Fruit fly (Drosophila melanogaster) whole organism, embryonic: ENCODE data around the gene CG4783.

Source experiments
- CG10147 ChIP-seq: fragments of 200-800 bp; sonication (Bioruptor generic); optimal IDR thresholded peaks from 2 replicates; lab custom pipeline; 2019; ENCODE audit warnings: missing biosample characterization, mild to moderate bottlenecking, missing genetic modification characterization, moderate library complexity
- CG1024 ChIP-seq: fragments of 200-800 bp; sonication (Bioruptor generic); IDR thresholded peaks from 2 replicates; pipeline ENCODE4 v1.3.6; 2022; ENCODE audit warnings: missing biosample characterization, missing genetic modification characterization
- CG10431 ChIP-seq: fragments of 200-800 bp; sonication (Bioruptor generic); optimal IDR thresholded peaks from 3 replicates; lab custom pipeline; 2018; ENCODE audit warnings: missing biosample characterization, mild to moderate bottlenecking, missing genetic modification characterization
- CG11093 ChIP-seq: fragments of 200-800 bp; sonication (Bioruptor generic); IDR thresholded peaks from 3 replicates; pipeline ENCODE4 v1.3.6; 2022; ENCODE audit warnings: missing biosample characterization, missing genetic modification characterization
- CG11247 ChIP-seq: fragments of 200-800 bp; sonication (Bioruptor generic); IDR thresholded peaks from 2 replicates; pipeline ENCODE4 v1.3.6; 2022; ENCODE audit warnings: missing biosample characterization, missing genetic modification characterization
- CG11560 ChIP-seq: fragments of 200-800 bp; sonication (Bioruptor generic); IDR thresholded peaks from 3 replicates; pipeline ENCODE4 v1.3.6; 2022; ENCODE audit warnings: missing biosample characterization, missing genetic modification characterization
- CG12299 ChIP-seq: fragments of 200-800 bp; sonication (Bioruptor generic); optimal IDR thresholded peaks from 2 replicates; lab custom pipeline; 2018; ENCODE audit warnings: missing biosample characterization, mild to moderate bottlenecking, missing genetic modification characterization
- CG14014 ChIP-seq: fragments of 200-800 bp; sonication (Bioruptor generic); IDR thresholded peaks from 2 replicates; pipeline ENCODE4 v1.3.6; 2022; ENCODE audit warnings: missing biosample characterization, missing genetic modification characterization
- CG15479 ChIP-seq: fragments of 200-800 bp; sonication (Bioruptor generic); optimal IDR thresholded peaks from 3 replicates; lab custom pipeline; 2019; ENCODE audit warnings: missing biosample characterization, mild to moderate bottlenecking, missing genetic modification characterization, moderate library complexity
- CG1603 ChIP-seq: fragments of 200-800 bp; sonication (Bioruptor generic); optimal IDR thresholded peaks from 2 replicates; lab custom pipeline; 2019; ENCODE audit warnings: missing biosample characterization, mild to moderate bottlenecking, missing genetic modification characterization, moderate library complexity
- CG16815 ChIP-seq: fragments of 200-800 bp; sonication (Bioruptor generic); optimal IDR thresholded peaks from 3 replicates; lab custom pipeline; 2017; ENCODE audit warnings: missing biosample characterization, mild to moderate bottlenecking, missing genetic modification characterization
- CG17568 ChIP-seq: fragments of 200-800 bp; sonication (Bioruptor generic); optimal IDR thresholded peaks from 2 replicates; lab custom pipeline; 2018; ENCODE audit warnings: missing biosample characterization, mild to moderate bottlenecking, missing genetic modification characterization, moderate library complexity
- CG17912 ChIP-seq: fragments of 200-800 bp; sonication (Bioruptor generic); optimal IDR thresholded peaks from 2 replicates; lab custom pipeline; 2018; ENCODE audit warnings: missing biosample characterization, mild to moderate bottlenecking, missing genetic modification characterization
- CG18011 ChIP-seq: fragments of 200-800 bp; sonication (Bioruptor generic); optimal IDR thresholded peaks from 2 replicates; lab custom pipeline; 2017; ENCODE audit warnings: missing biosample characterization, missing genetic modification characterization, mild to moderate bottlenecking, moderate library complexity, missing genotype
- CG2202 ChIP-seq: fragments of 200-800 bp; sonication (Bioruptor generic); optimal IDR thresholded peaks from 2 replicates; lab custom pipeline; 2018; ENCODE audit warnings: missing biosample characterization, mild to moderate bottlenecking, missing genetic modification characterization
- CG2875 ChIP-seq: fragments of 200-800 bp; sonication (Bioruptor generic); optimal IDR thresholded peaks from 2 replicates; lab custom pipeline; 2017; ENCODE audit warnings: missing biosample characterization, mild to moderate bottlenecking, missing genetic modification characterization, missing genetic modification reagents
- CG3065 ChIP-seq: fragments of 200-800 bp; sonication (Bioruptor generic); optimal IDR thresholded peaks from 2 replicates; lab custom pipeline; 2016; ENCODE audit warnings: missing biosample characterization, missing genetic modification characterization
- CG34422 ChIP-seq: fragments of 200-800 bp; sonication (Bioruptor generic); IDR thresholded peaks from 3 replicates; pipeline ENCODE4 v1.3.6; 2022; ENCODE audit warnings: missing biosample characterization, missing genetic modification characterization
- CG43689 ChIP-seq: fragments of 200-800 bp; sonication (Bioruptor generic); IDR thresholded peaks from 2 replicates; pipeline ENCODE4 v1.3.6; 2022; ENCODE audit warnings: missing biosample characterization, missing genetic modification characterization
- CG9797 ChIP-seq: fragments of 200-800 bp; sonication (Bioruptor generic); optimal IDR thresholded peaks from 3 replicates; lab custom pipeline; 2018; ENCODE audit warnings: missing biosample characterization, mild to moderate bottlenecking, missing genetic modification characterization
- CG9876 ChIP-seq: fragments of 200-800 bp; sonication (Bioruptor generic); optimal IDR thresholded peaks from 2 replicates; lab custom pipeline; 2016; ENCODE audit warnings: missing biosample characterization, missing genetic modification characterization
- CTCF ChIP-seq: fragments of 200-800 bp; sonication (Bioruptor generic); optimal IDR thresholded peaks from 2 replicates; lab custom pipeline; 2017; ENCODE audit warnings: missing biosample characterization, mild to moderate bottlenecking, missing genetic modification characterization, moderate library complexity
- Camta ChIP-seq: fragments of 200-800 bp; sonication (Bioruptor generic); optimal IDR thresholded peaks from 2 replicates; lab custom pipeline; 2016; ENCODE audit warnings: missing biosample characterization, missing genetic modification characterization
- H2.0 ChIP-seq: fragments of 200-800 bp; sonication (Bioruptor generic); IDR thresholded peaks from 2 replicates; pipeline ENCODE4 v1.3.6; 2022; ENCODE audit warnings: missing biosample characterization, missing genetic modification characterization
- Hmr ChIP-seq: fragments of 200-800 bp; sonication (Bioruptor generic); optimal IDR thresholded peaks from 3 replicates; lab custom pipeline; 2017; ENCODE audit warnings: mild to moderate bottlenecking, missing biosample characterization, missing genetic modification reagents, missing genetic modification characterization
- Jarid2 ChIP-seq: fragments of 200-800 bp; sonication (Bioruptor generic); optimal IDR thresholded peaks from 3 replicates; lab custom pipeline; 2017; ENCODE audit warnings: mild to moderate bottlenecking, missing biosample characterization, missing genetic modification reagents, missing genetic modification characterization
- Kr ChIP-seq: fragments of 200-800 bp; sonication (Bioruptor generic); optimal IDR thresholded peaks from 2 replicates; lab custom pipeline; 2017; ENCODE audit warnings: missing biosample characterization, mild to moderate bottlenecking, missing genetic modification characterization
- Mad ChIP-seq: fragments of 200-800 bp; sonication (Bioruptor generic); optimal IDR thresholded peaks from 2 replicates; lab custom pipeline; 2016; ENCODE audit warnings: missing biosample characterization, missing genetic modification characterization
- Med ChIP-seq: fragments of 200-800 bp; sonication (Bioruptor generic); peaks from one replicate; lab custom pipeline; 2016; ENCODE audit warnings: missing biosample characterization, missing genetic modification characterization, mild to moderate bottlenecking, inconsistent platforms, moderate library complexity
- Neu2 ChIP-seq: fragments of 200-800 bp; sonication (Bioruptor generic); optimal IDR thresholded peaks from 3 replicates; lab custom pipeline; 2016; ENCODE audit warnings: missing biosample characterization, missing genetic modification characterization, borderline replicate concordance
- Optix ChIP-seq: fragments of 200-800 bp; sonication (Bioruptor generic); IDR thresholded peaks from 3 replicates; pipeline ENCODE4 v1.3.6; 2022; ENCODE audit warnings: missing biosample characterization, missing genetic modification characterization
- PHDP ChIP-seq: fragments of 200-800 bp; sonication (Bioruptor generic); optimal IDR thresholded peaks from 3 replicates; lab custom pipeline; 2018; ENCODE audit warnings: missing biosample characterization, mild to moderate bottlenecking, missing genetic modification characterization, moderate library complexity
- Scr ChIP-seq: fragments of 200-800 bp; sonication (Bioruptor generic); IDR thresholded peaks from 2 replicates; pipeline ENCODE4 v1.3.6; 2022; ENCODE audit warnings: missing biosample characterization, missing genetic modification characterization; ENCODE audit not compliant: partially characterized antibody
- Sry-δ ChIP-seq: fragments of 200-800 bp; sonication (Bioruptor generic); optimal IDR thresholded peaks from 2 replicates; lab custom pipeline; 2016; ENCODE audit warnings: missing biosample characterization, missing genetic modification characterization
- Taf1 ChIP-seq: fragments of 200-800 bp; sonication (Bioruptor generic); IDR thresholded peaks from 2 replicates; pipeline ENCODE4 v1.3.6; 2022; ENCODE audit warnings: missing biosample characterization, missing genetic modification characterization
- ara ChIP-seq: fragments of 200-800 bp; sonication (Bioruptor generic); IDR thresholded peaks from 2 replicates; pipeline ENCODE4 v1.3.6; 2022; ENCODE audit warnings: missing biosample characterization, missing genetic modification characterization
- cas ChIP-seq: fragments of 200-800 bp; sonication (Bioruptor generic); IDR thresholded peaks from 2 replicates; pipeline ENCODE4 v1.3.6; 2022; ENCODE audit warnings: missing biosample characterization, missing genetic modification characterization
- chinmo ChIP-seq: fragments of 200-800 bp; sonication (Bioruptor generic); IDR thresholded peaks from 4 replicates; pipeline ENCODE4 v1.3.6; 2022; ENCODE audit warnings: missing biosample characterization, missing genetic modification characterization; ENCODE audit not compliant: partially characterized antibody
- chn ChIP-seq: fragments of 200-800 bp; sonication (Bioruptor generic); optimal IDR thresholded peaks from 2 replicates; lab custom pipeline; 2016; ENCODE audit warnings: missing biosample characterization, missing genetic modification characterization
- crol ChIP-seq: fragments of 200-800 bp; sonication (Bioruptor generic); IDR thresholded peaks from 2 replicates; pipeline ENCODE4 v1.3.6; 2022; ENCODE audit warnings: missing biosample characterization, missing genetic modification characterization
- fd102C ChIP-seq: fragments of 200-800 bp; sonication (Bioruptor generic); optimal IDR thresholded peaks from 2 replicates; lab custom pipeline; 2018; ENCODE audit warnings: missing biosample characterization, mild to moderate bottlenecking, missing genetic modification characterization, moderate library complexity
- gfzf ChIP-seq: fragments of 200-800 bp; sonication (Bioruptor generic); optimal IDR thresholded peaks from 2 replicates; lab custom pipeline; 2016; ENCODE audit warnings: missing biosample characterization, mild to moderate bottlenecking, missing genetic modification characterization, moderate library complexity
- h ChIP-seq: fragments of >200 bp; optimal IDR thresholded peaks from 2 replicates; lab custom pipeline; 2017
- jumu ChIP-seq: fragments of 200-800 bp; sonication (Bioruptor generic); optimal IDR thresholded peaks from 3 replicates; lab custom pipeline; 2016; ENCODE audit warnings: missing biosample characterization, missing genetic modification characterization
- lbe ChIP-seq: fragments of 200-800 bp; sonication (Bioruptor generic); optimal IDR thresholded peaks from 2 replicates; lab custom pipeline; 2016; ENCODE audit warnings: missing biosample characterization, mild to moderate bottlenecking, missing genetic modification characterization
- lmd ChIP-seq: fragments of 200-800 bp; sonication (Bioruptor generic); IDR thresholded peaks from 2 replicates; pipeline ENCODE4 v1.3.6; 2022; ENCODE audit warnings: missing biosample characterization, missing genetic modification characterization
- onecut ChIP-seq: fragments of 200-800 bp; sonication (Bioruptor generic); IDR thresholded peaks from 2 replicates; pipeline ENCODE4 v1.3.6; 2022; ENCODE audit warnings: missing biosample characterization, missing genetic modification characterization
- pho ChIP-seq: fragments of 200-800 bp; sonication (Bioruptor generic); optimal IDR thresholded peaks from 2 replicates; lab custom pipeline; 2016; ENCODE audit warnings: missing biosample characterization, missing genetic modification characterization
- psq ChIP-seq: fragments of 200-800 bp; sonication (Bioruptor generic); optimal IDR thresholded peaks from 2 replicates; lab custom pipeline; 2017; ENCODE audit warnings: missing biosample characterization, missing genetic modification characterization
- sens ChIP-seq: fragments of 200-800 bp; sonication (Bioruptor generic); peaks from one replicate; lab custom pipeline; 2016; ENCODE audit warnings: missing biosample characterization, missing genetic modification characterization
- sug ChIP-seq: fragments of 200-800 bp; optimal IDR thresholded peaks from 2 replicates; lab custom pipeline; 2019; ENCODE audit warnings: missing biosample characterization, mild to moderate bottlenecking, missing genetic modification characterization, moderate library complexity
- vvl ChIP-seq: fragments of 200-800 bp; sonication (Bioruptor generic); IDR thresholded peaks from 2 replicates; pipeline ENCODE4 v1.3.6; 2022; ENCODE audit warnings: missing biosample characterization, missing genetic modification characterization

CG4783 gene

dm6 chr3R:19905932-19906439, 42.3 kb upstream of the CG4783 start (continued):
- TF ChIP-seq CG9876 (GFP tag; lab: Kevin White, UChicago), result peak; percentile 56
- peak; percentile 84; the same call in 2 of the 4 replicates for TF ChIP-seq chinmo (GFP tag; lab: Robert Waterston, UW)
- no peak for TF ChIP-seq crol
- TF ChIP-seq CG14014 (GFP tag; lab: Robert Waterston, UW), result peak; percentile 85
- peak; percentile 72 for TF ChIP-seq ara (GFP tag; lab: Robert Waterston, UW)
- peak; percentile 25 for TF ChIP-seq CTCF (GFP tag; lab: Kevin White, UChicago)
- no peak for TF ChIP-seq CG15479 (GFP tag; lab: Kevin White, UChicago)
- TF ChIP-seq CG2202 (tag; lab: Kevin White, UChicago), result peak; percentile 28
- peak; percentile 89 for TF ChIP-seq lmd (GFP tag; lab: Robert Waterston, UW)
- peak; percentile 52 for TF ChIP-seq jumu (GFP tag; lab: Kevin White, UChicago)
- TF ChIP-seq Sry-δ (GFP tag; lab: Kevin White, UChicago), result peak; percentile 30
- TF ChIP-seq sens (GFP tag; lab: Kevin White, UChicago), result peak; percentile 96
- TF ChIP-seq CG18011 (GFP tag; lab: Kevin White, UChicago), result peak; percentile 67
- TF ChIP-seq CG10147, result peak; percentile 41
- no peak for TF ChIP-seq Scr (GFP tag; lab: Robert Waterston, UW)
- TF ChIP-seq CG2875, result peak; percentile 50
- TF ChIP-seq CG3065 (GFP tag; lab: Kevin White, UChicago), result peak; percentile 41
- peak; percentile 76 for TF ChIP-seq Optix (GFP tag; lab: Robert Waterston, UW)
- peak; percentile 66 for TF ChIP-seq Camta (GFP tag; lab: Kevin White, UChicago)
- no peak for TF ChIP-seq Kr
- TF ChIP-seq Mad (GFP tag; lab: Kevin White, UChicago), result peak; percentile 70
- peak; percentile 75 for TF ChIP-seq CG11247
- TF ChIP-seq pho, result peak; percentile 82
- no peak for TF ChIP-seq fd102C (GFP tag; lab: Kevin White, UChicago)
- TF ChIP-seq psq (GFP tag; lab: Kevin White, UChicago), result no peak
- no peak for TF ChIP-seq CG43689 (GFP tag; lab: Robert Waterston, UW)
- TF ChIP-seq H2.0, result peak; percentile 74
- TF ChIP-seq Taf1, result peak; percentile 83
- TF ChIP-seq Med (GFP tag; lab: Kevin White, UChicago), result peak; percentile 92
- peak; percentile 98 for TF ChIP-seq sug (tag; lab: Kevin White, UChicago)
- TF ChIP-seq chn (GFP tag; lab: Kevin White, UChicago), result peak; percentile 67
- TF ChIP-seq lbe (GFP tag; lab: Kevin White, UChicago), result peak; percentile 76
- TF ChIP-seq CG17912, result no peak
- peak; percentile 68 for TF ChIP-seq CG16815
- TF ChIP-seq h (lab: Kevin White, UChicago), result no peak
- no peak for TF ChIP-seq CG9797
- TF ChIP-seq gfzf (GFP tag; lab: Kevin White, UChicago), result no peak
- TF ChIP-seq CG34422, result peak; percentile 85
- TF ChIP-seq vvl (GFP tag; lab: Robert Waterston, UW), result peak; percentile 89
- peak; percentile 49; the same call in 1 of the 2 replicates for TF ChIP-seq cas (GFP tag; lab: Robert Waterston, UW)
- peak; percentile 87 for TF ChIP-seq CG1603 (tag; lab: Kevin White, UChicago)
- no peak for TF ChIP-seq Neu2
- peak; percentile 67; the same call in 2 of the 3 replicates for TF ChIP-seq CG11093
- peak; percentile 8 for TF ChIP-seq CG12299 (tag; lab: Kevin White, UChicago)
- peak; percentile 61 for TF ChIP-seq CG17568 (GFP tag; lab: Kevin White, UChicago)
- TF ChIP-seq CG1024, result peak; percentile 43; the same call in 1 of the 2 replicates
- no peak for TF ChIP-seq CG10431 (GFP tag; lab: Kevin White, UChicago)
- TF ChIP-seq Hmr (GFP tag; lab: Kevin White, UChicago), result peak; percentile 82
- no peak for TF ChIP-seq Jarid2 (GFP tag; lab: Kevin White, UChicago)
- peak; percentile 81 for TF ChIP-seq PHDP (tag; lab: Kevin White, UChicago)
- peak; percentile 59 for TF ChIP-seq onecut (GFP tag; lab: Robert Waterston, UW)
- 0 out of 3 replicates have a peak, but pooled peaks have one; percentile 45 for TF ChIP-seq CG11560 (tag; lab: Robert Waterston, UW)
